Worm (Caenorhabditis elegans): ENCODE results near the gene Y59A8A.8.

Gene Y59A8A.8

ce11 chrV:17828310-17828709, 37.1 kb upstream of the Y59A8A.8 start, which contains the start of gene srh-304:
srh-304 (plus strand) TSS chrV:17828610.
- no peak for TF ChIP-seq ceh-34 (tag; optimal IDR thresholded peaks at IDR 0.05)
- TF ChIP-seq unc-42 (tag; optimal IDR thresholded peaks at IDR 0.05) = no peak
- no peak for TF ChIP-seq pros-1 (tag; optimal IDR thresholded peaks at IDR 0.05)
- no peak for TF ChIP-seq madf-2 (tag; optimal IDR thresholded peaks at IDR 0.05)
- no peak for TF ChIP-seq Y22D7AL.16 (tag; optimal IDR thresholded peaks at IDR 0.05)
- no peak for TF ChIP-seq unc-55 (GFP tag; optimal IDR thresholded peaks at IDR 0.05)
- no peak for TF ChIP-seq tbx-2 (tag; optimal IDR thresholded peaks at IDR 0.05)
- no peak for TF ChIP-seq npax-4 (tag; optimal IDR thresholded peaks at IDR 0.05)
- no peak for TF ChIP-seq ceh-31 (tag; optimal IDR thresholded peaks at IDR 0.05)
- no peak for TF ChIP-seq eyg-1 (tag; optimal IDR thresholded peaks at IDR 0.05)
- TF ChIP-seq sdc-2 (tag; optimal IDR thresholded peaks at IDR 0.05) = no peak
- TF ChIP-seq ttx-3 (tag; optimal IDR thresholded peaks at IDR 0.05) = no peak
- no peak for TF ChIP-seq F13H6.1 (tag; optimal IDR thresholded peaks at IDR 0.05)
- TF ChIP-seq ceh-2 (tag; optimal IDR thresholded peaks at IDR 0.05) = no peak
- TF ChIP-seq sox-4 (tag; optimal IDR thresholded peaks at IDR 0.05) = no peak
- no peak for TF ChIP-seq fax-1 (tag; optimal IDR thresholded peaks at IDR 0.05)

- TF ChIP-seq ref-2 (tag; optimal IDR thresholded peaks at IDR 0.05) (no peak), ceh-31 (tag; optimal IDR thresholded peaks at IDR 0.05) (no peak)
These were observed 34.1 kb upstream of the Y59A8A.8 start, which contains the start of gene srh-303 for ce11 chrV:17831350-17831749. srh-303 (plus strand) TSS chrV:17831650.

- TF ChIP-seq fkh-6 (tag; optimal IDR thresholded peaks at IDR 0.05) (no peak), sox-2 (GFP tag; IDR thresholded peaks at IDR 0.05) (no peak), ama-1 (optimal IDR thresholded peaks at IDR 0.05) (no peak), che-1 (tag; optimal IDR thresholded peaks at IDR 0.05) (no peak), pqm-1 (tag; optimal IDR thresholded peaks at IDR 0.05) (no peak), pag-3 (tag; optimal IDR thresholded peaks at IDR 0.05; ENCODE audit: borderline replicate concordance) (no peak), unc-3 (GFP tag; conservative IDR thresholded peaks at IDR 0.05) (no peak), unc-3 (tag; optimal IDR thresholded peaks at IDR 0.05) (no peak)
These were observed 21.3 kb upstream of the Y59A8A.8 start, which contains the start of gene srh-286 for ce11 chrV:17844106-17844505. srh-286 (minus strand) TSS chrV:17844206.

ce11 chrV:17845370-17845967, 19.9 kb upstream of the Y59A8A.8 start:
- TF ChIP-seq pag-3 (tag; optimal IDR thresholded peaks at IDR 0.05; ENCODE audit: borderline replicate concordance) (no peak), unc-86 (tag; optimal IDR thresholded peaks at IDR 0.05) (no peak), ceh-14 (tag; optimal IDR thresholded peaks at IDR 0.05) (no peak), npax-4 (tag; optimal IDR thresholded peaks at IDR 0.05) (no peak), pha-4 (tag; optimal IDR thresholded peaks at IDR 0.05) (no peak), ceh-30 (tag; optimal IDR thresholded peaks at IDR 0.05) (no peak), pros-1 (tag; optimal IDR thresholded peaks at IDR 0.05) (no peak), ceh-2 (tag; optimal IDR thresholded peaks at IDR 0.05) (no peak), lin-11 (tag; optimal IDR thresholded peaks at IDR 0.05) (no peak), fax-1 (tag; optimal IDR thresholded peaks at IDR 0.05) (no peak), C38D4.7 (GFP tag; optimal IDR thresholded peaks at IDR 0.05) (no peak), ceh-18 (tag; optimal IDR thresholded peaks at IDR 0.05) (no peak), pha-2 (tag; optimal IDR thresholded peaks at IDR 0.05) (no peak), ceh-6 (GFP tag; optimal IDR thresholded peaks at IDR 0.05) (no peak), ceh-31 (tag; optimal IDR thresholded peaks at IDR 0.05) (no peak), pqm-1 (tag; optimal IDR thresholded peaks at IDR 0.05) (no peak), ceh-9 (tag; optimal IDR thresholded peaks at IDR 0.05) (no peak)

ce11 chrV:17855889-17856288, 9.5 kb upstream of the Y59A8A.8 start, which contains the start of gene tcc-1:
tcc-1 (minus strand) TSS chrV:17855989.
- TF ChIP-seq gmeb-2 (tag; optimal IDR thresholded peaks at IDR 0.05) (no peak), madf-2 (tag; optimal IDR thresholded peaks at IDR 0.05) (no peak), fkh-6 (tag; optimal IDR thresholded peaks at IDR 0.05) (no peak), hlh-8 (tag; optimal IDR thresholded peaks at IDR 0.05) (no peak), pros-1 (tag; optimal IDR thresholded peaks at IDR 0.05) (no peak), npax-4 (tag; optimal IDR thresholded peaks at IDR 0.05) (no peak), nhr-11 (tag; optimal IDR thresholded peaks at IDR 0.05) (no peak), dmd-4 (tag; optimal IDR thresholded peaks at IDR 0.05; ENCODE audit: borderline replicate concordance) (no peak), hlh-6 (tag; optimal IDR thresholded peaks at IDR 0.05) (no peak), ceh-31 (tag; optimal IDR thresholded peaks at IDR 0.05) (no peak), fax-1 (tag; optimal IDR thresholded peaks at IDR 0.05) (no peak), Y22D7AL.16 (tag; optimal IDR thresholded peaks at IDR 0.05) (no peak), pqm-1 (tag; optimal IDR thresholded peaks at IDR 0.05) (no peak), ama-1 (optimal IDR thresholded peaks at IDR 0.05) (no peak), ceh-22 (tag; optimal IDR thresholded peaks at IDR 0.05) (no peak), ceh-14 (tag; optimal IDR thresholded peaks at IDR 0.05) (no peak), C08G9.2 (tag; optimal IDR thresholded peaks at IDR 0.05) (no peak), sox-4 (tag; optimal IDR thresholded peaks at IDR 0.05) (no peak), ztf-16 (tag; optimal IDR thresholded peaks at IDR 0.05) (no peak)

Measured in whole organism, late embryonic.